Fruit fly (Drosophila melanogaster) whole organism, wandering third instar larva: ENCODE results near the gene CG15431.

Experiments used
- Abd-B ChIP-seq: fragments of >200 bp; optimal IDR thresholded peaks from 2 replicates; lab custom pipeline; 2017; ENCODE audit warnings: missing biosample characterization, missing genetic modification characterization
- CG32264 ChIP-seq: fragments of 200-800 bp; sonication (Bioruptor generic); optimal IDR thresholded peaks from 2 replicates; lab custom pipeline; 2016; ENCODE audit warnings: missing biosample characterization, missing genetic modification characterization
- CG9705 ChIP-seq: fragments of 200-800 bp; sonication (Bioruptor generic); optimal IDR thresholded peaks from 2 replicates; lab custom pipeline; 2018; ENCODE audit warnings: missing biosample characterization, mild to moderate bottlenecking, missing genetic modification characterization
- CrebA ChIP-seq: fragments of 200-800 bp; sonication (Bioruptor generic); optimal IDR thresholded peaks from 2 replicates; lab custom pipeline; 2016; ENCODE audit warnings: missing biosample characterization, mild to moderate bottlenecking, missing genetic modification characterization, borderline replicate concordance
- GATAd ChIP-seq: sonication (Bioruptor generic); optimal IDR thresholded peaks from 2 replicates; lab custom pipeline; 2016; ENCODE audit warnings: missing biosample characterization, missing genetic modification characterization
- HLH106 ChIP-seq: fragments of 200-800 bp; optimal IDR thresholded peaks from 3 replicates; lab custom pipeline; 2019; ENCODE audit warnings: missing biosample characterization, mild to moderate bottlenecking, missing genetic modification characterization, moderate library complexity
- Hnf4 ChIP-seq: fragments of 200-800 bp; sonication (Bioruptor generic); optimal IDR thresholded peaks from 2 replicates; lab custom pipeline; 2016; ENCODE audit warnings: missing biosample characterization, mild to moderate bottlenecking, missing genetic modification characterization
- Hr78 ChIP-seq: fragments of >200 bp; optimal IDR thresholded peaks from 2 replicates; lab custom pipeline; 2017; ENCODE audit warnings: missing biosample characterization, missing genetic modification characterization
- Hr83 ChIP-seq: fragments of 200-300 bp; sonication (Bioruptor generic); optimal IDR thresholded peaks from 2 replicates; lab custom pipeline; 2016; ENCODE audit warnings: missing biosample characterization, mild to moderate bottlenecking, missing genetic modification characterization, moderate library complexity; ENCODE audit not compliant: poor library complexity, severe bottlenecking
- Jra ChIP-seq: sonication (Bioruptor generic); optimal IDR thresholded peaks from 2 replicates; lab custom pipeline; 2016; ENCODE audit warnings: missing biosample characterization, missing genetic modification characterization
- Mio ChIP-seq: sonication (Bioruptor generic); optimal IDR thresholded peaks from 2 replicates; lab custom pipeline; 2016; ENCODE audit warnings: missing biosample characterization, missing genetic modification characterization
- Myc ChIP-seq: fragments of >200 bp; optimal IDR thresholded peaks from 2 replicates; lab custom pipeline; 2017
- N ChIP-seq: fragments of >200 bp; optimal IDR thresholded peaks from 2 replicates; lab custom pipeline; 2018; ENCODE audit warnings: missing biosample characterization, missing external identifiers, missing genetic modification characterization
- Sp1 ChIP-seq: fragments of 200-800 bp; sonication (Bioruptor generic); optimal IDR thresholded peaks from 3 replicates; lab custom pipeline; 2019; ENCODE audit warnings: missing biosample characterization, mild to moderate bottlenecking, missing genetic modification characterization, moderate library complexity
- dl ChIP-seq, 2 experiments: fragments of 175-275, 200-275 bp in 1 of 2; fragments of 200-275 bp in 1 of 2; sonication (Bioruptor generic); optimal IDR thresholded peaks; lab custom pipeline; 2018; ENCODE audit warnings: mild to moderate bottlenecking in 2 of 2, missing biosample characterization in 2 of 2, missing genetic modification characterization in 2 of 2, moderate library complexity in 2 of 2; ENCODE audit not compliant: partially characterized antibody in 2 of 2, insufficient read depth in 1 of 2
- dsf ChIP-seq: sonication (Bioruptor generic); optimal IDR thresholded peaks from 2 replicates; lab custom pipeline; 2016; ENCODE audit warnings: missing biosample characterization, missing genetic modification characterization, borderline replicate concordance
- foxo ChIP-seq, 2 experiments: fragments of 200-800 bp; sonication (Bioruptor generic); optimal IDR thresholded peaks; 2 replicates in 1 of 2; 3 replicates in 1 of 2; lab custom pipeline; 2016 to 2017; ENCODE audit warnings: missing biosample characterization in 2 of 2, missing genetic modification characterization in 2 of 2
- fru ChIP-seq: fragments of 200-800 bp; sonication (Bioruptor generic); optimal IDR thresholded peaks from 3 replicates; lab custom pipeline; 2016; ENCODE audit warnings: missing biosample characterization, mild to moderate bottlenecking, missing genetic modification characterization
- h ChIP-seq: fragments of 200-800 bp; sonication (Bioruptor generic); optimal IDR thresholded peaks from 3 replicates; lab custom pipeline; 2016; ENCODE audit warnings: missing biosample characterization, mild to moderate bottlenecking, missing genetic modification characterization
- jim ChIP-seq: fragments of 175-275, 200-325 bp; sonication (Bioruptor generic); optimal IDR thresholded peaks from 2 replicates; lab custom pipeline; 2016; ENCODE audit warnings: missing biosample characterization, mild to moderate bottlenecking, missing genetic modification characterization
- lola ChIP-seq: fragments of >200 bp; optimal IDR thresholded peaks from 2 replicates; lab custom pipeline; 2017; ENCODE audit warnings: missing biosample characterization, missing genetic modification characterization
- pan ChIP-seq: fragments of >200 bp; optimal IDR thresholded peaks from 2 replicates; lab custom pipeline; 2017
- psq ChIP-seq: fragments of 200-800 bp; sonication (Bioruptor generic); optimal IDR thresholded peaks from 3 replicates; lab custom pipeline; 2017; ENCODE audit warnings: missing biosample characterization, mild to moderate bottlenecking, missing genetic modification characterization, moderate library complexity
- sage ChIP-seq: fragments of 200-800 bp; sonication (Bioruptor generic); optimal IDR thresholded peaks from 2 replicates; lab custom pipeline; 2016; ENCODE audit warnings: missing biosample characterization, mild to moderate bottlenecking, missing genetic modification characterization
- sv ChIP-seq: fragments of 200-800 bp; sonication (Bioruptor generic); optimal IDR thresholded peaks from 3 replicates; lab custom pipeline; 2016; ENCODE audit warnings: missing biosample characterization, missing genetic modification characterization
- tai ChIP-seq: sonication (Bioruptor generic); optimal IDR thresholded peaks from 2 replicates; lab custom pipeline; 2016; ENCODE audit warnings: missing biosample characterization, missing genetic modification characterization
- usp ChIP-seq: fragments of >200 bp; optimal IDR thresholded peaks from 2 replicates; lab custom pipeline; 2017; ENCODE audit warnings: missing biosample characterization, missing genetic modification characterization
- woc ChIP-seq: sonication (Bioruptor generic); optimal IDR thresholded peaks from 2 replicates; lab custom pipeline; 2016; ENCODE audit warnings: missing biosample characterization, mild to moderate bottlenecking, missing genetic modification characterization

The CG15431 gene

dm6 chr2L:4385387-4386279 is 55.4 kb downstream of the CG15431 start, which contains the start of gene Vps53:
Gene Vps53, minus strand, starts transcription at chr2L:4386062.
- TF ChIP-seq usp (GFP tag; lab: Kevin White, UChicago) = no peak
- no peak for TF ChIP-seq tai (GFP tag; lab: Kevin White, UChicago)
- no peak for TF ChIP-seq Abd-B (GFP tag; lab: Kevin White, UChicago)
- no peak for TF ChIP-seq Hr83 (GFP tag; lab: Kevin White, UChicago)
- TF ChIP-seq psq = no peak

dm6 chr2L:4382522-4382921 is 58.6 kb downstream of the CG15431 start, which contains the start of gene CG17612:
Gene CG17612, minus strand, starts transcription at chr2L:4382735.
- no peak for TF ChIP-seq psq
- no peak for TF ChIP-seq Hr78 (GFP tag; lab: Kevin White, UChicago)
- TF ChIP-seq Mio = no peak
- TF ChIP-seq tai (GFP tag; lab: Kevin White, UChicago) = no peak
- no peak for TF ChIP-seq N (GFP tag; lab: Kevin White, UChicago)
- TF ChIP-seq dl (GFP tag; optimal IDR thresholded peaks at IDR 0.05; lab: Kevin White, UChicago; ENCODE audit: insufficient read depth in 1 of 2, partially characterized antibody in 2 of 2) = no peak
- TF ChIP-seq jim (GFP tag; lab: Kevin White, UChicago) = no peak
- no peak for TF ChIP-seq Myc (lab: Kevin White, UChicago)
- TF ChIP-seq CG32264 (GFP tag; lab: Kevin White, UChicago) = no peak
- TF ChIP-seq sv (GFP tag; lab: Kevin White, UChicago) = no peak
- no peak for TF ChIP-seq usp (GFP tag; lab: Kevin White, UChicago)
- TF ChIP-seq dsf (GFP tag; lab: Kevin White, UChicago) = no peak
- TF ChIP-seq pan (lab: Kevin White, UChicago) = no peak
- no peak for TF ChIP-seq CG9705
- no peak for TF ChIP-seq CrebA (GFP tag; lab: Kevin White, UChicago)
- TF ChIP-seq h = no peak
- TF ChIP-seq, all 38 proteins: peak for 0

dm6 chr2L:4378380-4378779 is 62.7 kb downstream of the CG15431 start:
- TF ChIP-seq GATAd (GFP tag; lab: Kevin White, UChicago) = no peak
- TF ChIP-seq CG9705 = no peak
- TF ChIP-seq Hnf4 (GFP tag; lab: Kevin White, UChicago) = no peak
- TF ChIP-seq fru = no peak
- no peak for TF ChIP-seq lola (GFP tag; lab: Kevin White, UChicago)
- TF ChIP-seq woc = no peak
- TF ChIP-seq dsf (GFP tag; lab: Kevin White, UChicago) = no peak
- no peak for TF ChIP-seq dl (GFP tag; optimal IDR thresholded peaks at IDR 0.05; lab: Kevin White, UChicago; ENCODE audit: insufficient read depth in 1 of 2, partially characterized antibody in 2 of 2)
- no peak for TF ChIP-seq h
- TF ChIP-seq sage (GFP tag; lab: Kevin White, UChicago) = no peak
- TF ChIP-seq sv (GFP tag; lab: Kevin White, UChicago) = no peak

dm6 chr2L:4377747-4378146 is 63.3 kb downstream of the CG15431 start:
- TF ChIP-seq pan (lab: Kevin White, UChicago) = no peak
- TF ChIP-seq Jra = no peak
- no peak for TF ChIP-seq HLH106 (tag; lab: Kevin White, UChicago)
- TF ChIP-seq fru = no peak
- no peak for TF ChIP-seq CG9705
- no peak for TF ChIP-seq Hnf4 (GFP tag; lab: Kevin White, UChicago)
- no peak for TF ChIP-seq Hr78 (GFP tag; lab: Kevin White, UChicago)
- TF ChIP-seq usp (GFP tag; lab: Kevin White, UChicago) = no peak
- no peak for TF ChIP-seq Sp1 (GFP tag; lab: Kevin White, UChicago)
- TF ChIP-seq tai (GFP tag; lab: Kevin White, UChicago) = no peak
- no peak for TF ChIP-seq foxo (GFP tag; optimal IDR thresholded peaks at IDR 0.05; lab: Kevin White, UChicago)
